Worm (Caenorhabditis elegans) whole organism, L4 larva: ENCODE data around the gene smoc-1.
A peak's percentile ranks its signal among the peaks of the same experiment; 100 is the strongest.

Experiments used
- T20F7.1 ChIP-seq: fragments of 200-800 bp; sonication (Bioruptor generic); optimal IDR thresholded peaks from 2 replicates; lab custom pipeline; 2018; ENCODE audit warnings: mild to moderate bottlenecking, missing genetic modification characterization, missing compliant biosample characterization
- Y105C5A.15 ChIP-seq: fragments of 200-800 bp; sonication (Bioruptor generic); IDR thresholded peaks from 2 replicates; pipeline ENCODE4 v1.3.6; 2022; ENCODE audit warnings: missing genetic modification characterization, missing compliant biosample characterization
- Y48G9A.11 ChIP-seq: fragments of 200-800 bp; sonication (Bioruptor generic); IDR thresholded peaks from 2 replicates; pipeline ENCODE4 v1.3.6; 2022; ENCODE audit warnings: missing genetic modification reagents, missing genetic modification characterization, missing compliant biosample characterization
- Y5F2A.4 ChIP-seq: fragments of 200-800 bp; sonication (Bioruptor generic); optimal IDR thresholded peaks from 2 replicates; lab custom pipeline; 2018; ENCODE audit warnings: mild to moderate bottlenecking, missing genetic modification characterization, missing compliant biosample characterization
- aly-2 ChIP-seq: sonication (generic microtip); optimal IDR thresholded peaks from 2 replicates; lab custom pipeline; 2018; ENCODE audit warnings: missing biosample characterization, missing genetic modification characterization
- ceh-62 ChIP-seq: sonication (generic microtip); optimal IDR thresholded peaks from 2 replicates; lab custom pipeline; 2017; ENCODE audit warnings: missing biosample characterization, missing genetic modification characterization
- ces-1 ChIP-seq: fragments of 150-350 bp; sonication (generic microtip); optimal IDR thresholded peaks from 4 replicates; lab custom pipeline; 2014; ENCODE audit warnings: missing biosample characterization, missing genetic modification reagents, missing genetic modification characterization
- cey-2 ChIP-seq: sonication (generic microtip); optimal IDR thresholded peaks from 3 replicates; lab custom pipeline; 2017; ENCODE audit warnings: missing genetic modification characterization, mild to moderate bottlenecking, missing compliant biosample characterization, antibody characterized with exemption, borderline replicate concordance; ENCODE audit not compliant: insufficient read depth
- ctbp-1 ChIP-seq: fragments of 200-800 bp; sonication (Bioruptor generic); IDR thresholded peaks from 2 replicates; pipeline ENCODE4 v1.3.6; 2022; ENCODE audit warnings: missing genetic modification reagents, missing genetic modification characterization, missing compliant biosample characterization
- daf-16 ChIP-seq, 3 experiments: sonication (generic microtip); optimal IDR thresholded peaks; 2 replicates each; lab custom pipeline; 2016 to 2017; ENCODE audit warnings: missing genetic modification characterization in 3 of 3, missing genetic modification reagents in 3 of 3, mild to moderate bottlenecking in 2 of 3, missing compliant biosample characterization in 2 of 3, missing biosample characterization in 1 of 3, moderate library complexity in 1 of 3
- dmd-6 ChIP-seq: fragments of 200-800 bp; sonication (Bioruptor generic); IDR thresholded peaks from 2 replicates; pipeline ENCODE4 v1.3.6; 2022; ENCODE audit warnings: missing genetic modification reagents, missing genetic modification characterization, missing compliant biosample characterization
- dmd-9 ChIP-seq: fragments of 200-800 bp; sonication (Bioruptor generic); IDR thresholded peaks from 2 replicates; pipeline ENCODE4 v1.3.6; 2022; ENCODE audit warnings: missing genetic modification reagents, missing genetic modification characterization, missing compliant biosample characterization
- dve-1 ChIP-seq: sonication (generic microtip); optimal IDR thresholded peaks from 2 replicates; lab custom pipeline; 2017; ENCODE audit warnings: antibody characterized with exemption, mild to moderate bottlenecking, missing genetic modification characterization, missing compliant biosample characterization; ENCODE audit not compliant: insufficient read depth
- egl-27 ChIP-seq: sonication (generic microtip); optimal IDR thresholded peaks from 3 replicates; lab custom pipeline; 2017; ENCODE audit warnings: missing biosample characterization, missing genetic modification reagents, missing genetic modification characterization
- fkh-10 ChIP-seq: fragments of 150-350 bp; optimal IDR thresholded peaks from 2 replicates; lab custom pipeline; 2014; ENCODE audit warnings: missing biosample characterization, missing genetic modification reagents, missing genetic modification characterization
- hlh-11 ChIP-seq: fragments of 200-800 bp; sonication (Bioruptor generic); optimal IDR thresholded peaks from 2 replicates; lab custom pipeline; 2018; ENCODE audit warnings: mild to moderate bottlenecking, missing genetic modification characterization, missing compliant biosample characterization
- hlh-30 ChIP-seq: sonication (generic microtip); optimal IDR thresholded peaks from 2 replicates; lab custom pipeline; 2017; ENCODE audit warnings: antibody characterized with exemption, mild to moderate bottlenecking, missing genetic modification characterization, missing compliant biosample characterization; ENCODE audit not compliant: insufficient read depth
- lin-29 ChIP-seq: fragments of 200-800 bp; sonication (Bioruptor generic); IDR thresholded peaks from 2 replicates; pipeline ENCODE4 v1.3.6; 2022; ENCODE audit warnings: missing genetic modification reagents, missing genetic modification characterization, missing compliant biosample characterization
- lir-3 ChIP-seq: sonication (generic microtip); optimal IDR thresholded peaks from 2 replicates; lab custom pipeline; 2016; ENCODE audit warnings: mild to moderate bottlenecking, missing genetic modification characterization, missing compliant biosample characterization
- lsy-2 ChIP-seq, 2 experiments: fragments of 150-350 bp in 1 of 2; sonication (generic microtip) in 1 of 2; optimal IDR thresholded peaks; 2 replicates each; lab custom pipeline; 2014 to 2017; ENCODE audit warnings: missing biosample characterization in 2 of 2, missing genetic modification characterization in 2 of 2
- mdl-1 ChIP-seq, 2 experiments: fragments of 150-350 bp in 1 of 2; sonication (generic microtip) in 1 of 2; optimal IDR thresholded peaks; 2 replicates each; lab custom pipeline; 2014 to 2017; ENCODE audit warnings: missing biosample characterization in 2 of 2, missing genetic modification characterization in 2 of 2
- mep-1 ChIP-seq: fragments of 150-350 bp; sonication (generic microtip); optimal IDR thresholded peaks from 3 replicates; lab custom pipeline; 2014; ENCODE audit warnings: missing biosample characterization, missing genetic modification characterization
- mes-2 ChIP-seq: sonication (generic microtip); optimal IDR thresholded peaks from 2 replicates; lab custom pipeline; 2016; ENCODE audit warnings: missing genotype, mild to moderate bottlenecking, missing genetic modification characterization, missing compliant biosample characterization; ENCODE audit not compliant: poor library complexity, severe bottlenecking
- mxl-3 ChIP-seq: fragments of 200-800 bp; sonication (Bioruptor generic); optimal IDR thresholded peaks from 2 replicates; lab custom pipeline; 2018; ENCODE audit warnings: mild to moderate bottlenecking, missing genetic modification characterization, missing compliant biosample characterization
- nhr-11 ChIP-seq: fragments of 150-350 bp; optimal IDR thresholded peaks from 2 replicates; lab custom pipeline; 2014; ENCODE audit warnings: missing biosample characterization, missing genetic modification characterization
- nhr-28 ChIP-seq: fragments of 150-350 bp; optimal IDR thresholded peaks from 2 replicates; lab custom pipeline; 2014; ENCODE audit warnings: missing biosample characterization, missing genetic modification characterization
- nhr-76 ChIP-seq: fragments of 150-350 bp; optimal IDR thresholded peaks from 2 replicates; lab custom pipeline; 2014; ENCODE audit warnings: missing biosample characterization, missing genetic modification characterization
- php-3 ChIP-seq: fragments of 200-800 bp; sonication (Bioruptor generic); IDR thresholded peaks from 2 replicates; pipeline ENCODE4 v1.3.6; 2022; ENCODE audit warnings: missing genetic modification reagents, missing genetic modification characterization, missing compliant biosample characterization
- pqm-1 ChIP-seq: sonication (generic microtip); optimal IDR thresholded peaks from 2 replicates; lab custom pipeline; 2017; ENCODE audit warnings: missing biosample characterization, missing genetic modification characterization
- saeg-2 ChIP-seq: fragments of 200-800 bp; sonication (Bioruptor generic); IDR thresholded peaks from 2 replicates; pipeline ENCODE4 v1.3.6; 2022; ENCODE audit warnings: missing genetic modification reagents, missing genetic modification characterization, missing compliant biosample characterization
- snpc-1.2 ChIP-seq: fragments of 200-800 bp; sonication (Bioruptor generic); IDR thresholded peaks from 2 replicates; pipeline ENCODE4 v1.3.6; 2022; ENCODE audit warnings: missing genetic modification reagents, missing genetic modification characterization, missing compliant biosample characterization
- tag-97 ChIP-seq: fragments of 200-800 bp; sonication (Bioruptor generic); IDR thresholded peaks from 2 replicates; pipeline ENCODE4 v1.3.6; 2022; ENCODE audit warnings: missing genetic modification characterization, missing compliant biosample characterization
- tra-1 ChIP-seq: fragments of 200-800 bp; sonication (Bioruptor generic); IDR thresholded peaks from 2 replicates; pipeline ENCODE4 v1.3.6; 2022; ENCODE audit warnings: missing genetic modification reagents, missing genetic modification characterization, missing compliant biosample characterization
- unc-62 ChIP-seq, 3 experiments: fragments of 150-350 bp in 1 of 3; sonication (generic microtip); optimal IDR thresholded peaks in 2 of 3; peaks in 1 of 3; 1 replicate in 1 of 3; 2 replicates in 2 of 3; lab custom pipeline; 2014 to 2017; ENCODE audit warnings: missing biosample characterization in 3 of 3, missing genetic modification characterization in 3 of 3, missing genetic modification reagents in 3 of 3, missing genotype in 1 of 3
- zfp-3 ChIP-seq: fragments of 200-800 bp; sonication (Bioruptor generic); conservative IDR thresholded peaks from 2 replicates; pipeline ENCODE4 v1.3.6; 2022; ENCODE audit warnings: missing genetic modification reagents, missing genetic modification characterization, missing compliant biosample characterization
- zip-11 ChIP-seq: fragments of 200-800 bp; sonication (Bioruptor generic); IDR thresholded peaks from 2 replicates; pipeline ENCODE4 v1.3.6; 2022; ENCODE audit warnings: missing genetic modification characterization, missing compliant biosample characterization

The smoc-1 gene

DNA sequence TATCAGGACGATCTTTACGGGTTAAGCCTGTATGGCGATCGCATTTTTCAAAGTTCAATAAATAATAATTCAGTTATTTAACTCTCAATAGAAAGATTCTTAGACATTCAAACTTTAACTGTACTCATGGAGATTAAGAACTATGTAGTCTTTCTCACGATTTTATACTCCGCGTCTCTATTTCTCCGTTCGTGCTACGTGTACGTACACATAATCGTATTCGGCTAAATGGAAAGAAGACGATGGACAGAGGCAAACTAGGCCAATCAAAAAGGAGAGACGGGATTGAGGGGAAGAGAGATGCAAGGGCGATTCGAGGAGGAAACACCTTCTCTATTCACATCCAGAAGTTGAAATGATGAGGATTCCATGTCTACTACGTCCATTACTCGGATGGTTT, 16.0 kb downstream of the smoc-1 start, which contains the start of gene bus-18:
TSS of gene bus-18 (plus strand) at position 301 of the 400 bp plus-strand sequence.
- TF ChIP-seq lin-29 (GFP tag; lab: Robert Waterston, UW) (no peak), egl-27 (tag; lab: Kevin White, UChicago) (no peak), hlh-30 (no peak), zip-11 (no peak), dmd-9 (no peak), zfp-3 (GFP tag; lab: Robert Waterston, UW) (no peak), ceh-62 (tag; lab: Kevin White, UChicago) (no peak), lir-3 (tag; lab: Kevin White, UChicago) (no peak), Y105C5A.15 (GFP tag; lab: Robert Waterston, UW) (no peak), ctbp-1 (GFP tag; lab: Robert Waterston, UW) (no peak), tag-97 (no peak), nhr-76 (tag; lab: Kevin White, UChicago) (no peak)

ce11 chrV:11773934-11774333, 16.5 kb downstream of the smoc-1 start:
- TF ChIP-seq dve-1 (peak; percentile 57), unc-62 (GFP tag; optimal IDR thresholded peaks at IDR 0.05 in 1 of 2; lab: Kevin White, UChicago) (peak in 1 of 2 experiments; percentile 92), unc-62 (tag; optimal IDR thresholded peaks at IDR 0.05; lab: Kevin White, UChicago) (no peak), lsy-2 (tag; optimal IDR thresholded peaks at IDR 0.05; lab: Kevin White, UChicago) (peak in 1 of 2 experiments; percentile 17), nhr-28 (tag; lab: Kevin White, UChicago) (peak; percentile 34), daf-16 (GFP tag; optimal IDR thresholded peaks at IDR 0.05; lab: Kevin White, UChicago) (no peak), daf-16 (tag; optimal IDR thresholded peaks at IDR 0.05; lab: Kevin White, UChicago) (no peak), hlh-11 (tag; lab: Kevin White, UChicago) (peak; percentile 5)

DNA sequence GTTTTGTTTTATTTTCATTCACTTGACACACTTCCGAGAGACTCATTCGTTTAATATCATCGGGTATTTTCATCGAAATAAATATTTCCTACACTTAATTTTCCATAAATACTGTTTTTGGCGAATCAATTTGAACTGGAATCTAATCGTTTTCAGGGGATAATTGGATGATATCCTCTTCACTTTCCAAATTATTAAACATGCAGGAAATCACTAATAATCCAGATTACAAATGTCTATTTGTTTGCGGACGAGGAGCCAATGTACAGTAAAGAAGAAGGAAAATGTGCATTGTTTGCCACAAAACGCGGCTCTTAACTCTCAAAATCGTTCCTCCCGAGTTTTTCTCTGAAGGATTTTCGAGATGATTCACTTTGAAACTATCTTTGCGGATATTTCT, 19.1 kb downstream of the smoc-1 start, which contains the start of gene F55A11.6:
TSS of gene F55A11.6 (plus strand) at position 301 of the 400 bp plus-strand sequence.
- TF ChIP-seq Y5F2A.4, result no peak

- peak; percentile 32 for TF ChIP-seq hlh-30
- TF ChIP-seq mep-1, result peak; percentile 44
- TF ChIP-seq nhr-11 (tag; lab: Kevin White, UChicago), result peak; percentile 14
- TF ChIP-seq mdl-1 (tag; optimal IDR thresholded peaks at IDR 0.05; lab: Kevin White, UChicago), result peak in 1 of 2 experiments; percentile 14
- TF ChIP-seq mxl-3 (GFP tag; lab: Kevin White, UChicago), result peak; percentile 61
- TF ChIP-seq pqm-1 (tag; lab: Kevin White, UChicago), result peak; percentile 72
- peak in 1 of 2 experiments; percentile 30 for TF ChIP-seq lsy-2 (tag; optimal IDR thresholded peaks at IDR 0.05; lab: Kevin White, UChicago)
- TF ChIP-seq hlh-11 (tag; lab: Kevin White, UChicago), result peak; percentile 66
- peak; percentile 71 for TF ChIP-seq nhr-28 (tag; lab: Kevin White, UChicago)
- 0 out of 2 replicates have a peak, but pooled peaks have one; percentile 31 for TF ChIP-seq tra-1 (GFP tag; lab: Robert Waterston, UW)
- TF ChIP-seq dve-1, result peak; percentile 75
- peak; percentile 33 for TF ChIP-seq mes-2 (tag; lab: Kevin White, UChicago)
- TF ChIP-seq Y48G9A.11 (GFP tag; lab: Robert Waterston, UW), result no peak
- peak; percentile 58 for TF ChIP-seq dmd-6
- TF ChIP-seq ces-1, result no peak
- TF ChIP-seq cey-2 (tag; lab: Kevin White, UChicago), result no peak
- TF ChIP-seq daf-16 (GFP tag; optimal IDR thresholded peaks at IDR 0.05; lab: Kevin White, UChicago), result peak in 1 of 2 experiments; percentile 71
- TF ChIP-seq daf-16 (tag; optimal IDR thresholded peaks at IDR 0.05; lab: Kevin White, UChicago), result peak; percentile 77
- no peak for TF ChIP-seq saeg-2 (GFP tag; lab: Robert Waterston, UW)
These were observed 20.4 kb downstream of the smoc-1 start for ce11 chrV:11777846-11778245.

DNA sequence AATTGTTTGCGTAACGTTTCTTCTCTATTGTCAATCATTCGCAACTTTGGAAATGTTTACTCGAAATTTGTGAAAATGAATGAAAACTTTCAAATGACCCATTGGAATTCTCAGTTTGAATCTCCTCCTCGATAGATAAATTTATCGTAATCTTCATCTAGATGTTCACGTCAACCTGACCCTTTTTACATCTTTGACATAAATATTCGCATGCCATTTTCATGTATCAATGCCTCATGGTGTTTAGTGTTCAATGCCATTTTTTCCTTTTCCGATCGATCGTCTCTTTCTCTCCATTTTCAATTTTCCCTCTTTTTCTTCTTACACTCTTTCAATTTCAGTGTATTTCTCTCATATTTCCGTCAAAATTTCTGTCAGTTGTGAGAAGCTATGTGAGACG, 21.9 kb downstream of the smoc-1 start:
- TF ChIP-seq fkh-10 (no peak), hlh-30 (peak; percentile 6), php-3 (GFP tag; lab: Robert Waterston, UW) (no peak), T20F7.1 (GFP tag; lab: Kevin White, UChicago) (no peak), snpc-1.2 (GFP tag; lab: Robert Waterston, UW) (no peak), aly-2 (tag; lab: Kevin White, UChicago) (no peak), Y48G9A.11 (GFP tag; lab: Robert Waterston, UW) (no peak)
